Worm (Caenorhabditis elegans): Measurements from ENCODE around the gene sec-5.

ce11 chrII:9126965-9127364 lies 50.0 kb downstream of the sec-5 start:
- TF ChIP-seq dao-5 (tag; optimal IDR thresholded peaks at IDR 0.05) (no peak), W03F9.2 (tag; optimal IDR thresholded peaks at IDR 0.05) (no peak)

Measured in whole organism, L4/young adult.